Worm (Caenorhabditis elegans): ENCODE results near the gene R07G3.8.

ce11 chrII:7618212-7618611 lies 2.1 kb downstream of the R07G3.8 start:
- TF ChIP-seq ztf-16 (tag; optimal IDR thresholded peaks at IDR 0.05) (no peak), madf-2 (tag; optimal IDR thresholded peaks at IDR 0.05) (no peak), nhr-11 (tag; optimal IDR thresholded peaks at IDR 0.05) (no peak), fkh-10 (GFP tag; optimal IDR thresholded peaks at IDR 0.05) (no peak), mec-3 (tag; optimal IDR thresholded peaks at IDR 0.05; ENCODE audit: borderline replicate concordance) (no peak), sox-4 (tag; optimal IDR thresholded peaks at IDR 0.05) (no peak), pqm-1 (tag; optimal IDR thresholded peaks at IDR 0.05) (no peak), elt-2 (tag; optimal IDR thresholded peaks at IDR 0.05) (no peak), zip-5 (tag; optimal IDR thresholded peaks at IDR 0.05) (no peak), F13H6.1 (tag; optimal IDR thresholded peaks at IDR 0.05) (no peak), gmeb-2 (tag; optimal IDR thresholded peaks at IDR 0.05) (no peak), dmd-4 (tag; optimal IDR thresholded peaks at IDR 0.05; ENCODE audit: borderline replicate concordance) (no peak), lim-6 (tag; optimal IDR thresholded peaks at IDR 0.05) (no peak), ets-4 (tag; optimal IDR thresholded peaks at IDR 0.05) (no peak)
